Worm (Caenorhabditis elegans) whole organism, L3 larva: Measurements from ENCODE around the gene srsx-9.

ENCODE experiments used
- aly-2 ChIP-seq: fragments of 150-350 bp; optimal IDR thresholded peaks from 2 replicates; lab custom pipeline; 2014; ENCODE audit warnings: missing biosample characterization, missing genetic modification characterization
- ceh-16 ChIP-seq: sonication (generic microtip); optimal IDR thresholded peaks from 2 replicates; lab custom pipeline; 2017; ENCODE audit warnings: missing biosample characterization, missing genetic modification characterization
- ceh-28 ChIP-seq: fragments of 150-350 bp; optimal IDR thresholded peaks from 2 replicates; lab custom pipeline; 2014; ENCODE audit warnings: missing biosample characterization, missing genetic modification reagents, missing genetic modification characterization
- ceh-9 ChIP-seq: sonication (generic microtip); optimal IDR thresholded peaks from 2 replicates; lab custom pipeline; 2018; ENCODE audit warnings: missing biosample characterization, missing genetic modification characterization
- daf-12 ChIP-seq: fragments of 150-350 bp; optimal IDR thresholded peaks from 2 replicates; lab custom pipeline; 2014; ENCODE audit warnings: missing biosample characterization, missing genetic modification reagents, missing genetic modification characterization
- elt-1 ChIP-seq: fragments of 150-350 bp; optimal IDR thresholded peaks from 2 replicates; lab custom pipeline; 2014; ENCODE audit warnings: missing biosample characterization, missing genetic modification characterization
- elt-2 ChIP-seq: sonication (generic microtip); optimal IDR thresholded peaks from 2 replicates; lab custom pipeline; 2016; ENCODE audit warnings: missing genetic modification reagents, mild to moderate bottlenecking, missing genetic modification characterization, missing compliant biosample characterization
- elt-3 ChIP-seq, 3 experiments: fragments of 150-350 bp in 1 of 3; sonication (generic microtip) in 2 of 3; optimal IDR thresholded peaks; 2 replicates in 2 of 3; 4 replicates in 1 of 3; lab custom pipeline; 2014 to 2017; ENCODE audit warnings: missing biosample characterization in 3 of 3, missing genetic modification characterization in 3 of 3
- eor-1 ChIP-seq, 2 experiments: fragments of 150-350 bp; optimal IDR thresholded peaks; 2 replicates each; lab custom pipeline; 2014 to 2018; ENCODE audit warnings: missing biosample characterization in 2 of 2, missing genetic modification characterization in 2 of 2
- fos-1 ChIP-seq: fragments of 150-350 bp; optimal IDR thresholded peaks from 2 replicates; lab custom pipeline; 2014; ENCODE audit warnings: missing biosample characterization, missing genetic modification characterization
- hmg-11 ChIP-seq: sonication (generic microtip); optimal IDR thresholded peaks from 2 replicates; lab custom pipeline; 2016; ENCODE audit warnings: missing genetic modification characterization, missing compliant biosample characterization
- jun-1 ChIP-seq: fragments of 150-350 bp; optimal IDR thresholded peaks from 2 replicates; lab custom pipeline; 2014; ENCODE audit warnings: missing biosample characterization, missing genetic modification reagents, missing genetic modification characterization
- lin-15B ChIP-seq: fragments of 150-350 bp; optimal IDR thresholded peaks from 2 replicates; lab custom pipeline; 2014; ENCODE audit warnings: missing biosample characterization, missing genetic modification characterization
- lin-39 ChIP-seq: fragments of 150-350 bp; optimal IDR thresholded peaks from 2 replicates; lab custom pipeline; 2018; ENCODE audit warnings: missing biosample characterization, missing genetic modification reagents, missing genetic modification characterization
- lsy-12 ChIP-seq: sonication (generic microtip); optimal IDR thresholded peaks from 2 replicates; lab custom pipeline; 2016; ENCODE audit warnings: mild to moderate bottlenecking, missing genetic modification characterization, missing compliant biosample characterization
- mdl-1 ChIP-seq: fragments of 150-350 bp; optimal IDR thresholded peaks from 2 replicates; lab custom pipeline; 2014; ENCODE audit warnings: missing biosample characterization, missing genetic modification characterization
- nfya-1 ChIP-seq: sonication (generic microtip); optimal IDR thresholded peaks from 2 replicates; lab custom pipeline; 2017; ENCODE audit warnings: missing genetic modification characterization, mild to moderate bottlenecking, missing compliant biosample characterization, antibody characterized with exemption, moderate library complexity; ENCODE audit not compliant: insufficient read depth
- nhr-11 ChIP-seq: fragments of 150-350 bp; optimal IDR thresholded peaks from 2 replicates; lab custom pipeline; 2014; ENCODE audit warnings: missing biosample characterization, missing genetic modification characterization
- nhr-23 ChIP-seq: fragments of 150-350 bp; optimal IDR thresholded peaks from 2 replicates; lab custom pipeline; 2014; ENCODE audit warnings: missing biosample characterization, missing genetic modification reagents, missing genetic modification characterization
- nhr-237 ChIP-seq: fragments of 150-350 bp; optimal IDR thresholded peaks from 2 replicates; lab custom pipeline; 2014; ENCODE audit warnings: missing biosample characterization, missing genetic modification characterization
- nhr-25 ChIP-seq: sonication (generic microtip); optimal IDR thresholded peaks from 2 replicates; lab custom pipeline; 2017; ENCODE audit warnings: missing biosample characterization, missing genetic modification characterization
- nhr-28 ChIP-seq: fragments of 150-350 bp; optimal IDR thresholded peaks from 2 replicates; lab custom pipeline; 2014; ENCODE audit warnings: missing biosample characterization, missing genetic modification characterization
- nhr-43 ChIP-seq: sonication (generic microtip); optimal IDR thresholded peaks from 2 replicates; lab custom pipeline; 2016; ENCODE audit warnings: mild to moderate bottlenecking, missing genetic modification characterization, missing compliant biosample characterization; ENCODE audit not compliant: poor library complexity, severe bottlenecking
- nhr-67 ChIP-seq: fragments of 150-350 bp; optimal IDR thresholded peaks from 2 replicates; lab custom pipeline; 2014; ENCODE audit warnings: missing biosample characterization, missing genetic modification characterization
- nhr-76 ChIP-seq: fragments of 150-350 bp; sonication (generic microtip); optimal IDR thresholded peaks from 5 replicates; lab custom pipeline; 2014; ENCODE audit warnings: missing biosample characterization, missing genetic modification characterization
- pha-4 ChIP-seq: fragments of 150-350 bp; optimal IDR thresholded peaks from 2 replicates; lab custom pipeline; 2014; ENCODE audit warnings: missing biosample characterization, missing genetic modification reagents, missing genetic modification characterization
- pqm-1 ChIP-seq: fragments of 150-350 bp; optimal IDR thresholded peaks from 2 replicates; lab custom pipeline; 2017; ENCODE audit warnings: missing biosample characterization, missing genetic modification characterization, inconsistent platforms
- skn-1 ChIP-seq: fragments of 150-350 bp; optimal IDR thresholded peaks from 2 replicates; lab custom pipeline; 2014; ENCODE audit warnings: missing biosample characterization, missing genetic modification characterization
- snpc-4 ChIP-seq: fragments of 150-350 bp; optimal IDR thresholded peaks from 2 replicates; lab custom pipeline; 2014; ENCODE audit warnings: missing biosample characterization, missing genetic modification characterization
- tbx-2 ChIP-seq: sonication (generic microtip); optimal IDR thresholded peaks from 2 replicates; lab custom pipeline; 2016; ENCODE audit warnings: mild to moderate bottlenecking, missing genetic modification characterization, missing compliant biosample characterization
- unc-62 ChIP-seq: fragments of 150-350 bp; sonication (generic microtip); optimal IDR thresholded peaks from 4 replicates; lab custom pipeline; 2014; ENCODE audit warnings: missing biosample characterization, missing genetic modification reagents, missing genetic modification characterization
- zag-1 ChIP-seq: fragments of 150-350 bp; optimal IDR thresholded peaks from 2 replicates; lab custom pipeline; 2014; ENCODE audit warnings: missing biosample characterization, missing genetic modification characterization
- ztf-4 ChIP-seq: fragments of 150-350 bp; optimal IDR thresholded peaks from 2 replicates; lab custom pipeline; 2014; ENCODE audit warnings: missing biosample characterization, missing genetic modification characterization

srsx-9 gene

ce11 chrV:4977539-4977938, 4.7 kb upstream of the srsx-9 start:
- no peak for TF ChIP-seq hmg-11 (tag; lab: Kevin White, UChicago)
- no peak for TF ChIP-seq skn-1 (tag; lab: Kevin White, UChicago)
- TF ChIP-seq mdl-1: no peak
- no peak for TF ChIP-seq aly-2
- TF ChIP-seq nhr-25: no peak
- no peak for TF ChIP-seq nfya-1 (tag; lab: Kevin White, UChicago)
- TF ChIP-seq eor-1 (tag; optimal IDR thresholded peaks at IDR 0.05; lab: Kevin White, UChicago): no peak
- TF ChIP-seq daf-12 (tag; lab: Kevin White, UChicago): no peak
- TF ChIP-seq pqm-1: no peak
- TF ChIP-seq lsy-12 (tag; lab: Kevin White, UChicago): no peak
- no peak for TF ChIP-seq ceh-9 (tag; lab: Kevin White, UChicago)

- TF ChIP-seq ceh-16 (tag; lab: Kevin White, UChicago): no peak
- TF ChIP-seq unc-62: no peak
- TF ChIP-seq jun-1 (tag; lab: Kevin White, UChicago): no peak
- TF ChIP-seq, all 47 proteins: peak for 0
Observed at ce11 chrV:4975140-4975539, 2.3 kb upstream of the srsx-9 start, which contains the start of gene F26G5.1. F26G5.1 (plus strand) TSS chrV:4975478.

- TF ChIP-seq aly-2 (no peak), nhr-76 (tag; lab: Kevin White, UChicago) (no peak), elt-3 (tag; optimal IDR thresholded peaks at IDR 0.05; lab: Kevin White, UChicago) (no peak), unc-62 (no peak), snpc-4 (tag; lab: Kevin White, UChicago) (no peak), pha-4 (tag; lab: Kevin White, UChicago) (no peak), nhr-43 (tag; lab: Kevin White, UChicago) (no peak), lsy-12 (tag; lab: Kevin White, UChicago) (no peak), tbx-2 (tag; lab: Kevin White, UChicago) (no peak), nhr-28 (tag; lab: Kevin White, UChicago) (no peak), lin-39 (tag; lab: Kevin White, UChicago) (no peak), nhr-11 (tag; lab: Kevin White, UChicago) (no peak), jun-1 (tag; lab: Kevin White, UChicago) (no peak), eor-1 (tag; optimal IDR thresholded peaks at IDR 0.05; lab: Kevin White, UChicago) (no peak), nhr-67 (tag; lab: Kevin White, UChicago) (no peak), nhr-23 (no peak)
Observed at ce11 chrV:4974677-4975076, 1.8 kb upstream of the srsx-9 start, which contains the start of gene srsx-10. srsx-10 (minus strand) TSS chrV:4974777.

ce11 chrV:4969503-4969902, 3.3 kb downstream of the srsx-9 start:
- no peak for TF ChIP-seq zag-1
- TF ChIP-seq pha-4 (tag; lab: Kevin White, UChicago): peak; percentile 87
- no peak for TF ChIP-seq skn-1 (tag; lab: Kevin White, UChicago)
- TF ChIP-seq unc-62: no peak
- TF ChIP-seq nhr-28 (tag; lab: Kevin White, UChicago): no peak
- peak; percentile 14 for TF ChIP-seq pqm-1
- TF ChIP-seq nhr-76 (tag; lab: Kevin White, UChicago): no peak
- TF ChIP-seq elt-2 (tag; lab: Kevin White, UChicago): no peak
- no peak for TF ChIP-seq nhr-67 (tag; lab: Kevin White, UChicago)
- no peak for TF ChIP-seq ceh-28 (tag; lab: Kevin White, UChicago)
- no peak for TF ChIP-seq elt-1 (tag; lab: Kevin White, UChicago)
- no peak for TF ChIP-seq nhr-43 (tag; lab: Kevin White, UChicago)
- TF ChIP-seq aly-2: no peak
- no peak for TF ChIP-seq elt-3 (tag; optimal IDR thresholded peaks at IDR 0.05; lab: Kevin White, UChicago)
- no peak for TF ChIP-seq nfya-1 (tag; lab: Kevin White, UChicago)

ce11 chrV:4968775-4969174, 4.1 kb downstream of the srsx-9 start:
- TF ChIP-seq nhr-25 (no peak), aly-2 (no peak), ceh-9 (tag; lab: Kevin White, UChicago) (no peak), eor-1 (tag; optimal IDR thresholded peaks at IDR 0.05; lab: Kevin White, UChicago) (no peak), nhr-237 (no peak), elt-2 (tag; lab: Kevin White, UChicago) (no peak), pqm-1 (no peak), nhr-67 (tag; lab: Kevin White, UChicago) (no peak), fos-1 (tag; lab: Kevin White, UChicago) (no peak), elt-1 (tag; lab: Kevin White, UChicago) (no peak), ztf-4 (tag; lab: Kevin White, UChicago) (no peak), nfya-1 (tag; lab: Kevin White, UChicago) (no peak), lin-15B (tag; lab: Kevin White, UChicago) (no peak), skn-1 (tag; lab: Kevin White, UChicago) (no peak), nhr-43 (tag; lab: Kevin White, UChicago) (no peak)
